Worm (Caenorhabditis elegans) whole organism, L4 larva: ENCODE measurements around the gene dhps-1.

Experiments
- F37D6.2 ChIP-seq: sonication (generic microtip); optimal IDR thresholded peaks from 2 replicates; lab custom pipeline; 2016; ENCODE audit warnings: mild to moderate bottlenecking, missing genetic modification characterization, missing compliant biosample characterization
- F49E8.2 ChIP-seq: sonication (generic microtip); optimal IDR thresholded peaks from 2 replicates; lab custom pipeline; 2016; ENCODE audit warnings: missing compliant biosample characterization, mild to moderate bottlenecking, missing genetic modification characterization, borderline replicate concordance
- R02D3.7 ChIP-seq: fragments of 150-350 bp; sonication (generic microtip); optimal IDR thresholded peaks from 3 replicates; lab custom pipeline; 2014; ENCODE audit warnings: missing biosample characterization, missing genetic modification characterization
- Y48G9A.11 ChIP-seq: fragments of 200-800 bp; sonication (Bioruptor generic); IDR thresholded peaks from 2 replicates; pipeline ENCODE4 v1.3.6; 2022; ENCODE audit warnings: missing genetic modification reagents, missing genetic modification characterization, missing compliant biosample characterization
- Y5F2A.4 ChIP-seq: fragments of 200-800 bp; sonication (Bioruptor generic); optimal IDR thresholded peaks from 2 replicates; lab custom pipeline; 2018; ENCODE audit warnings: mild to moderate bottlenecking, missing genetic modification characterization, missing compliant biosample characterization
- ZK337.2 ChIP-seq: fragments of 200-800 bp; sonication (Bioruptor generic); IDR thresholded peaks from 2 replicates; pipeline ENCODE4 v1.3.6; 2022; ENCODE audit warnings: missing genetic modification reagents, missing genetic modification characterization, missing compliant biosample characterization
- aha-1 ChIP-seq: fragments of 150-350 bp; peaks from one replicate; lab custom pipeline; 2014; ENCODE audit warnings: missing biosample characterization, missing genetic modification characterization
- aly-2 ChIP-seq: sonication (generic microtip); optimal IDR thresholded peaks from 2 replicates; lab custom pipeline; 2018; ENCODE audit warnings: missing biosample characterization, missing genetic modification characterization
- ama-1 ChIP-seq: fragments of 150-350 bp; optimal IDR thresholded peaks from 2 replicates; lab custom pipeline; 2014; ENCODE audit warnings: inconsistent platforms, mixed read lengths
- arid-1 ChIP-seq: fragments of 200-800 bp; sonication (Bioruptor generic); conservative IDR thresholded peaks from 2 replicates; pipeline ENCODE4 v1.3.6; 2022; ENCODE audit warnings: missing genetic modification reagents, missing genetic modification characterization, missing compliant biosample characterization
- ceh-28 ChIP-seq: fragments of 150-350 bp; optimal IDR thresholded peaks from 2 replicates; lab custom pipeline; 2014; ENCODE audit warnings: missing biosample characterization, missing genetic modification reagents, missing genetic modification characterization
- ceh-44 ChIP-seq: fragments of 200-800 bp; sonication (Bioruptor generic); IDR thresholded peaks from 2 replicates; pipeline ENCODE4 v1.3.6; 2022; ENCODE audit warnings: missing genetic modification reagents, missing genetic modification characterization, missing compliant biosample characterization
- ces-1 ChIP-seq: fragments of 150-350 bp; sonication (generic microtip); optimal IDR thresholded peaks from 4 replicates; lab custom pipeline; 2014; ENCODE audit warnings: missing biosample characterization, missing genetic modification reagents, missing genetic modification characterization
- ctbp-1 ChIP-seq: fragments of 200-800 bp; sonication (Bioruptor generic); IDR thresholded peaks from 2 replicates; pipeline ENCODE4 v1.3.6; 2022; ENCODE audit warnings: missing genetic modification reagents, missing genetic modification characterization, missing compliant biosample characterization
- daf-12 ChIP-seq: fragments of 150-350 bp; optimal IDR thresholded peaks from 2 replicates; lab custom pipeline; 2014; ENCODE audit warnings: missing biosample characterization, missing genetic modification reagents, missing genetic modification characterization
- daf-16 ChIP-seq, 3 experiments: sonication (generic microtip); optimal IDR thresholded peaks; 2 replicates each; lab custom pipeline; 2016 to 2017; ENCODE audit warnings: missing genetic modification characterization in 3 of 3, missing genetic modification reagents in 3 of 3, mild to moderate bottlenecking in 2 of 3, missing compliant biosample characterization in 2 of 3, missing biosample characterization in 1 of 3, moderate library complexity in 1 of 3
- dmd-6 ChIP-seq: fragments of 200-800 bp; sonication (Bioruptor generic); IDR thresholded peaks from 2 replicates; pipeline ENCODE4 v1.3.6; 2022; ENCODE audit warnings: missing genetic modification reagents, missing genetic modification characterization, missing compliant biosample characterization
- dmd-9 ChIP-seq: fragments of 200-800 bp; sonication (Bioruptor generic); IDR thresholded peaks from 2 replicates; pipeline ENCODE4 v1.3.6; 2022; ENCODE audit warnings: missing genetic modification reagents, missing genetic modification characterization, missing compliant biosample characterization
- duxl-1 ChIP-seq: sonication (generic microtip); optimal IDR thresholded peaks from 2 replicates; lab custom pipeline; 2016; ENCODE audit warnings: mild to moderate bottlenecking, missing genetic modification characterization, moderate library complexity, missing compliant biosample characterization; ENCODE audit not compliant: poor library complexity
- dve-1 ChIP-seq: sonication (generic microtip); optimal IDR thresholded peaks from 2 replicates; lab custom pipeline; 2017; ENCODE audit warnings: antibody characterized with exemption, mild to moderate bottlenecking, missing genetic modification characterization, missing compliant biosample characterization; ENCODE audit not compliant: insufficient read depth
- fkh-10 ChIP-seq: fragments of 150-350 bp; optimal IDR thresholded peaks from 2 replicates; lab custom pipeline; 2014; ENCODE audit warnings: missing biosample characterization, missing genetic modification reagents, missing genetic modification characterization
- hif-1 ChIP-seq, 2 experiments: sonication (generic microtip); optimal IDR thresholded peaks; 2 replicates each; lab custom pipeline; 2016 to 2017; ENCODE audit warnings: missing compliant biosample characterization in 2 of 2, missing genetic modification characterization in 2 of 2, missing genetic modification reagents in 2 of 2, missing genotype in 2 of 2, mild to moderate bottlenecking in 1 of 2
- hlh-30 ChIP-seq: sonication (generic microtip); optimal IDR thresholded peaks from 2 replicates; lab custom pipeline; 2017; ENCODE audit warnings: antibody characterized with exemption, mild to moderate bottlenecking, missing genetic modification characterization, missing compliant biosample characterization; ENCODE audit not compliant: insufficient read depth
- jun-1 ChIP-seq: fragments of 150-350 bp; optimal IDR thresholded peaks from 2 replicates; lab custom pipeline; 2014; ENCODE audit warnings: missing biosample characterization, missing genetic modification reagents, missing genetic modification characterization
- lin-1 ChIP-seq: fragments of 200-800 bp; sonication (Bioruptor generic); IDR thresholded peaks from 2 replicates; pipeline ENCODE4 v1.3.6; 2022; ENCODE audit warnings: missing genetic modification reagents, missing genetic modification characterization, missing compliant biosample characterization
- lin-29 ChIP-seq: fragments of 200-800 bp; sonication (Bioruptor generic); IDR thresholded peaks from 2 replicates; pipeline ENCODE4 v1.3.6; 2022; ENCODE audit warnings: missing genetic modification reagents, missing genetic modification characterization, missing compliant biosample characterization
- lin-38 ChIP-seq: fragments of 200-800 bp; sonication (Bioruptor generic); IDR thresholded peaks from 2 replicates; pipeline ENCODE4 v1.3.6; 2022; ENCODE audit warnings: missing genetic modification reagents, missing genetic modification characterization, missing compliant biosample characterization
- lsy-2 ChIP-seq, 2 experiments: fragments of 150-350 bp in 1 of 2; sonication (generic microtip) in 1 of 2; optimal IDR thresholded peaks; 2 replicates each; lab custom pipeline; 2014 to 2017; ENCODE audit warnings: missing biosample characterization in 2 of 2, missing genetic modification characterization in 2 of 2
- madf-9 ChIP-seq: fragments of 200-800 bp; sonication (Bioruptor generic); conservative IDR thresholded peaks from 2 replicates; pipeline ENCODE4 v1.3.6; 2022; ENCODE audit warnings: missing genetic modification reagents, missing genetic modification characterization, missing compliant biosample characterization
- mdl-1 ChIP-seq, 2 experiments: fragments of 150-350 bp in 1 of 2; sonication (generic microtip) in 1 of 2; optimal IDR thresholded peaks; 2 replicates each; lab custom pipeline; 2014 to 2017; ENCODE audit warnings: missing biosample characterization in 2 of 2, missing genetic modification characterization in 2 of 2
- mxl-3 ChIP-seq: fragments of 200-800 bp; sonication (Bioruptor generic); optimal IDR thresholded peaks from 2 replicates; lab custom pipeline; 2018; ENCODE audit warnings: mild to moderate bottlenecking, missing genetic modification characterization, missing compliant biosample characterization
- nhr-102 ChIP-seq: sonication (generic microtip); optimal IDR thresholded peaks from 2 replicates; lab custom pipeline; 2016; ENCODE audit warnings: mild to moderate bottlenecking, missing genetic modification characterization, moderate library complexity, missing compliant biosample characterization
- nhr-237 ChIP-seq: sonication (generic microtip); optimal IDR thresholded peaks from 2 replicates; lab custom pipeline; 2017; ENCODE audit warnings: missing biosample characterization, missing genetic modification characterization
- nhr-6 ChIP-seq: fragments of 150-350 bp; optimal IDR thresholded peaks from 2 replicates; lab custom pipeline; 2014; ENCODE audit warnings: missing biosample characterization, missing genetic modification characterization
- pha-4 ChIP-seq, 2 experiments: fragments of 150-350 bp in 1 of 2; fragments of 200-800 bp in 1 of 2; sonication (Bioruptor generic) in 1 of 2; IDR thresholded peaks in 1 of 2; optimal IDR thresholded peaks in 1 of 2; 2 replicates each; pipeline versions ENCODE4 v1.3.6 to Lab custom; 2014 to 2022; ENCODE audit warnings: missing genetic modification characterization in 2 of 2, missing genetic modification reagents in 2 of 2, missing biosample characterization in 1 of 2, missing compliant biosample characterization in 1 of 2
- php-3 ChIP-seq: fragments of 200-800 bp; sonication (Bioruptor generic); IDR thresholded peaks from 2 replicates; pipeline ENCODE4 v1.3.6; 2022; ENCODE audit warnings: missing genetic modification reagents, missing genetic modification characterization, missing compliant biosample characterization
- skn-1 ChIP-seq: fragments of 150-350 bp; optimal IDR thresholded peaks from 2 replicates; lab custom pipeline; 2014; ENCODE audit warnings: missing biosample characterization, missing genetic modification characterization
- snpc-1.2 ChIP-seq: fragments of 200-800 bp; sonication (Bioruptor generic); IDR thresholded peaks from 2 replicates; pipeline ENCODE4 v1.3.6; 2022; ENCODE audit warnings: missing genetic modification reagents, missing genetic modification characterization, missing compliant biosample characterization
- snpc-4 ChIP-seq: fragments of 150-350 bp; optimal IDR thresholded peaks from 2 replicates; lab custom pipeline; 2014; ENCODE audit warnings: missing biosample characterization, missing genetic modification characterization
- tag-97 ChIP-seq: fragments of 200-800 bp; sonication (Bioruptor generic); IDR thresholded peaks from 2 replicates; pipeline ENCODE4 v1.3.6; 2022; ENCODE audit warnings: missing genetic modification characterization, missing compliant biosample characterization
- unc-130 ChIP-seq: sonication (generic microtip); optimal IDR thresholded peaks from 2 replicates; lab custom pipeline; 2016; ENCODE audit warnings: missing genetic modification reagents, missing genetic modification characterization, missing compliant biosample characterization
- vab-7 ChIP-seq: fragments of 200-800 bp; sonication (Bioruptor generic); IDR thresholded peaks from 2 replicates; pipeline ENCODE4 v1.3.6; 2022; ENCODE audit warnings: missing genetic modification reagents, missing genetic modification characterization, missing compliant biosample characterization
- ztf-11 ChIP-seq: fragments of 150-350 bp; optimal IDR thresholded peaks from 2 replicates; lab custom pipeline; 2014; ENCODE audit warnings: missing biosample characterization, missing genetic modification characterization
- ztf-7 ChIP-seq: fragments of 150-350 bp; optimal IDR thresholded peaks from 2 replicates; lab custom pipeline; 2014; ENCODE audit warnings: missing biosample characterization, missing genetic modification characterization

dhps-1 gene

ce11 chrII:12040167-12040566, 47.4 kb downstream of the dhps-1 start (continued):
- no peak for TF ChIP-seq duxl-1 (tag; lab: Kevin White, UChicago)
- no peak for TF ChIP-seq ces-1 (GFP tag; lab: Kevin White, UChicago)
- TF ChIP-seq lin-29 (GFP tag; lab: Robert Waterston, UW), result no peak
- TF ChIP-seq ctbp-1 (GFP tag; lab: Robert Waterston, UW), result no peak
- TF ChIP-seq arid-1 (GFP tag; lab: Robert Waterston, UW), result peak; percentile 44; the same call in 1 of the 2 replicates
- TF ChIP-seq jun-1, result no peak
- TF ChIP-seq aly-2, result no peak
- TF ChIP-seq F37D6.2 (tag; lab: Kevin White, UChicago), result no peak
- TF ChIP-seq R02D3.7 (tag; lab: Kevin White, UChicago), result no peak
- no peak for TF ChIP-seq ama-1
- peak; percentile 81 for TF ChIP-seq dmd-6
- no peak for TF ChIP-seq madf-9 (GFP tag; lab: Robert Waterston, UW)
- peak; percentile 45; the same call in 1 of the 2 replicates for TF ChIP-seq lin-1 (GFP tag; lab: Robert Waterston, UW)
- TF ChIP-seq nhr-102 (tag; lab: Kevin White, UChicago), result peak; percentile 1
- no peak for TF ChIP-seq snpc-1.2
- peak in 1 of 2 experiments; percentile 68 for TF ChIP-seq mdl-1 (tag; optimal IDR thresholded peaks at IDR 0.05; lab: Kevin White, UChicago)
- TF ChIP-seq skn-1 (tag; lab: Kevin White, UChicago), result no peak
- TF ChIP-seq nhr-6, result peak; percentile 8
- TF ChIP-seq aha-1, result peak; percentile 100
- TF ChIP-seq lin-38 (GFP tag; lab: Robert Waterston, UW), result peak; percentile 49; the same call in 1 of the 2 replicates
- TF ChIP-seq snpc-4 (tag; lab: Kevin White, UChicago), result no peak
- peak; percentile 91 to 100 for TF ChIP-seq hif-1 (tag; optimal IDR thresholded peaks at IDR 0.05; lab: Kevin White, UChicago)
- peak; percentile 87 for TF ChIP-seq dve-1
- no peak for TF ChIP-seq dmd-9 (GFP tag; lab: Robert Waterston, UW)
- peak; percentile 40 for TF ChIP-seq hlh-30 (tag; lab: Kevin White, UChicago)
- no peak for TF ChIP-seq ZK337.2 (GFP tag; lab: Robert Waterston, UW)

- TF ChIP-seq hlh-30 (tag; lab: Kevin White, UChicago), result peak; percentile 55
- TF ChIP-seq aha-1, result peak; percentile 95
- no peak for TF ChIP-seq snpc-1.2
Measured at ce11 chrII:12041116-12041515, 48.3 kb downstream of the dhps-1 start.

- TF ChIP-seq tag-97 (GFP tag; lab: Robert Waterston, UW) (no peak), mdl-1 (tag; optimal IDR thresholded peaks at IDR 0.05; lab: Kevin White, UChicago) (peak in 1 of 2 experiments; percentile 22), ztf-11 (no peak), dve-1 (peak; percentile 30), pha-4 (GFP tag; IDR thresholded peaks at IDR 0.05; lab: Robert Waterston, UW) (0 out of 2 replicates have a peak, but pooled peaks have one; percentile 43), pha-4 (tag; optimal IDR thresholded peaks at IDR 0.05; lab: Kevin White, UChicago) (no peak), dmd-6 (peak; percentile 83), vab-7 (GFP tag; lab: Robert Waterston, UW) (peak; percentile 55; the same call in 1 of the 2 replicates), Y48G9A.11 (no peak), daf-12 (no peak), F49E8.2 (tag; lab: Kevin White, UChicago) (no peak), daf-16 (GFP tag; optimal IDR thresholded peaks at IDR 0.05; lab: Kevin White, UChicago) (no peak), daf-16 (tag; optimal IDR thresholded peaks at IDR 0.05; lab: Kevin White, UChicago) (no peak), ztf-7 (tag; lab: Kevin White, UChicago) (no peak), nhr-237 (tag; lab: Kevin White, UChicago) (no peak), fkh-10 (GFP tag; lab: Kevin White, UChicago) (peak; percentile 83), ceh-44 (no peak), unc-130 (peak; percentile 34), hif-1 (tag; optimal IDR thresholded peaks at IDR 0.05; lab: Kevin White, UChicago) (peak in 1 of 2 experiments; percentile 92), mxl-3 (no peak), lin-1 (GFP tag; lab: Robert Waterston, UW) (peak; percentile 79), Y5F2A.4 (GFP tag; lab: Kevin White, UChicago) (no peak), ceh-28 (tag; lab: Kevin White, UChicago) (no peak), lsy-2 (tag; optimal IDR thresholded peaks at IDR 0.05; lab: Kevin White, UChicago) (peak in 1 of 2 experiments; percentile 65), F37D6.2 (tag; lab: Kevin White, UChicago) (peak; percentile 16), php-3 (GFP tag; lab: Robert Waterston, UW) (no peak)
Measured at ce11 chrII:12042108-12042960, 49.5 kb downstream of the dhps-1 start, which contains the start of gene ippk-1. Gene ippk-1, plus strand, starts transcription at chrII:12042910.
